Worm (Caenorhabditis elegans) whole organism, mixed stage, embryonic: Measurements from ENCODE around the gene ZK792.4.

ENCODE experiments used
- M03D4.4 ChIP-seq: sonication (generic microtip); optimal IDR thresholded peaks from 2 replicates; lab custom pipeline; 2017; ENCODE audit warnings: mild to moderate bottlenecking, missing genetic modification characterization, missing compliant biosample characterization
- ceh-83 ChIP-seq: fragments of 200-800 bp; sonication (Bioruptor generic); optimal IDR thresholded peaks from 2 replicates; lab custom pipeline; 2018; ENCODE audit warnings: mild to moderate bottlenecking, missing genetic modification characterization, missing compliant biosample characterization
- elt-3 ChIP-seq: fragments of 150-350 bp; optimal IDR thresholded peaks from 2 replicates; lab custom pipeline; 2014; ENCODE audit warnings: missing biosample characterization, missing genetic modification characterization
- nhr-12 ChIP-seq: fragments of 150-350 bp; optimal IDR thresholded peaks from 2 replicates; lab custom pipeline; 2014; ENCODE audit warnings: missing biosample characterization, missing genetic modification characterization
- nhr-76 ChIP-seq: sonication (generic microtip); optimal IDR thresholded peaks from 2 replicates; lab custom pipeline; 2017; ENCODE audit warnings: missing biosample characterization, missing genetic modification characterization

- TF ChIP-seq nhr-12 (tag; lab: Kevin White, UChicago): no peak
- TF ChIP-seq elt-3 (tag; lab: Kevin White, UChicago): no peak
- no peak for TF ChIP-seq M03D4.4 (tag; lab: Kevin White, UChicago)
- no peak for TF ChIP-seq ceh-83 (GFP tag; lab: Kevin White, UChicago)
- TF ChIP-seq nhr-76 (tag; lab: Kevin White, UChicago): no peak
Measured at ce11 chrIV:11638016-11638415, 43.8 kb downstream of the ZK792.4 start, which contains the start of gene rbm-17.
